Fruit fly (Drosophila melanogaster) whole organism, adult: ENCODE data around the gene CG6569.

ENCODE experiments used
- CG11617 ChIP-seq: fragments of 200-800 bp; sonication (Bioruptor generic); optimal IDR thresholded peaks from 2 replicates; lab custom pipeline; 2017; ENCODE audit warnings: mild to moderate bottlenecking, missing biosample characterization, missing genetic modification reagents, missing genetic modification characterization
- CG12768 ChIP-seq: fragments of 200-800 bp; sonication (Bioruptor generic); optimal IDR thresholded peaks from 2 replicates; lab custom pipeline; 2017; ENCODE audit warnings: missing biosample characterization, missing genetic modification characterization, mild to moderate bottlenecking, moderate library complexity, missing genetic modification reagents
- CG14711 ChIP-seq: fragments of 200-800 bp; sonication (Bioruptor generic); optimal IDR thresholded peaks from 2 replicates; lab custom pipeline; 2018; ENCODE audit warnings: missing biosample characterization, mild to moderate bottlenecking, missing genetic modification characterization, moderate library complexity
- CG33017 ChIP-seq: fragments of 200-800 bp; sonication (Bioruptor generic); optimal IDR thresholded peaks from 2 replicates; lab custom pipeline; 2018; ENCODE audit warnings: missing biosample characterization, mild to moderate bottlenecking, missing genetic modification characterization, moderate library complexity
- CG7045 ChIP-seq: fragments of 200-800 bp; sonication (Bioruptor generic); optimal IDR thresholded peaks from 2 replicates; lab custom pipeline; 2017; ENCODE audit warnings: missing biosample characterization, mild to moderate bottlenecking, missing genetic modification characterization
- CG7101 ChIP-seq: fragments of 200-800 bp; sonication (Bioruptor generic); optimal IDR thresholded peaks from 2 replicates; lab custom pipeline; 2018; ENCODE audit warnings: missing biosample characterization, mild to moderate bottlenecking, missing genetic modification characterization, moderate library complexity
- Clk ChIP-seq: fragments of 200-800 bp; sonication (Bioruptor generic); optimal IDR thresholded peaks from 2 replicates; lab custom pipeline; 2017; ENCODE audit warnings: missing biosample characterization, missing genetic modification characterization
- Mnt ChIP-seq: fragments of 200-800 bp; sonication (Bioruptor generic); optimal IDR thresholded peaks from 2 replicates; lab custom pipeline; 2016; ENCODE audit warnings: missing biosample characterization, mild to moderate bottlenecking, missing genetic modification characterization
- bab1 ChIP-seq: fragments of 200-800 bp; sonication (Bioruptor generic); optimal IDR thresholded peaks from 3 replicates; lab custom pipeline; 2019; ENCODE audit warnings: missing biosample characterization, mild to moderate bottlenecking, missing genetic modification characterization, moderate library complexity
- cic ChIP-seq: fragments of 200-800 bp; sonication (Bioruptor generic); optimal IDR thresholded peaks from 2 replicates; lab custom pipeline; 2017; ENCODE audit warnings: missing biosample characterization, mild to moderate bottlenecking, missing genetic modification characterization, moderate library complexity
- kay ChIP-seq: fragments of 200-800 bp; sonication (Bioruptor generic); peaks from one replicate; lab custom pipeline; 2016; ENCODE audit warnings: missing biosample characterization, missing genetic modification characterization, borderline replicate concordance
- pad ChIP-seq: fragments of 200-800 bp; sonication (Bioruptor generic); optimal IDR thresholded peaks from 3 replicates; lab custom pipeline; 2017; ENCODE audit warnings: missing biosample characterization, missing genetic modification characterization, mild to moderate bottlenecking, moderate library complexity, missing genetic modification reagents
- toe ChIP-seq: fragments of 200-800 bp; sonication (Bioruptor generic); optimal IDR thresholded peaks from 2 replicates; lab custom pipeline; 2016; ENCODE audit warnings: missing biosample characterization, missing genetic modification characterization

Gene CG6569

DNA sequence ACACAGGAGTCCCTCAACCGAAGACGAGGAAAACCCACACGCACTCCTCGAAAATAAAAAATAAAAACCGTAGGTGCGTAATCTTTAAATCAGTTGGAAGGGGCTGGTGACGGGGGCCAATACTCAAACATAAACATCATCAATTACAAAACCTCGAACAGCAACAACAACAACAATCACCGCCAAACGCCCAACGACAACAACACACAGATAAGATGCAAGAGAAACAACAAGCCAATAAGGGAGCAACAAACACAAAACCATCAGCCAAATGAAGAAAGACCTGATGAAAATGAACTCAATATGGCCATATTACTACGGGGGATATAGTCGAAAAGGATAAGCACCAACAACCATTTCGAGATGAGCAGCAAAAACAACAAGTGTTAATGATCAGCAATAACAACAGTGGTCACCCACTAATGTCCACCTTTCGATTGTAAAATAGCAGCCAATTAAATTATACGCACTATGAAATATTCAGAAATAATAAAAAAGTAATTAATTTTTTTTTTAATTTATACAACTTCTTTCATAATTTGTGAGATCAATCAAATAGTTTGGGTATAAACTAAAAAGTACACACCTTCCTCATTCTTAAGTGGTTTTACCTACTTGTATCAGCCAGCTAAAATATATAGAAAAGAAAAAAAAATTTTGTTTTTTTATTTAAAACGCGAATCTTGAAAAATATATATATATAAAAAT is 43.9 kb downstream of the CG6569 start:
- TF ChIP-seq CG14711 (tag; lab: Kevin White, UChicago) (peak; percentile 30), Mnt (GFP tag; lab: Kevin White, UChicago) (no peak)

DNA sequence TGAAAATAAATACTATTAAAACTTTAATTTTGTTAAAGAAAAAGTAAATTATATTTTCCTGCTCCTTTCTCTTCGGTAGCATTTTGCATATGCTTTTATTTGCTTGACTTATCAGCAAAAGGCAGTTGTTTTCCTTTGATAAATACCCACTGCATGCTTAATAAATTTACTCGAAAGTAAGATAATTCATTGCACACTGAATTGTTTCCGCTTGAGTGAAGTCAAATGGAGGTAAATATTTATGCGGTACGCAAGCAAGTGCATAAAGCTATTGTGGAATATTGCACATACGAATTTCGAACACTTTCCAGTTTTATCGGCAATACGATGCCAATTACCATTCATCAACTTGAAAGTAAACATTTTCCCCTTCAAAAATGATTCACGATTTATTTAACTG is 44.6 kb downstream of the CG6569 start:
- TF ChIP-seq toe (GFP tag; lab: Kevin White, UChicago) = no peak
- TF ChIP-seq CG14711 (tag; lab: Kevin White, UChicago) = no peak
- TF ChIP-seq CG7045 = peak; percentile 67
- peak; percentile 22 for TF ChIP-seq CG12768 (GFP tag; lab: Kevin White, UChicago)
- TF ChIP-seq Mnt (GFP tag; lab: Kevin White, UChicago) = no peak
- TF ChIP-seq Clk (GFP tag; lab: Kevin White, UChicago) = no peak
- TF ChIP-seq CG33017 (tag; lab: Kevin White, UChicago) = peak; percentile 6
- TF ChIP-seq kay (GFP tag; lab: Kevin White, UChicago) = peak; percentile 85
- peak; percentile 41 for TF ChIP-seq cic (GFP tag; lab: Kevin White, UChicago)

DNA sequence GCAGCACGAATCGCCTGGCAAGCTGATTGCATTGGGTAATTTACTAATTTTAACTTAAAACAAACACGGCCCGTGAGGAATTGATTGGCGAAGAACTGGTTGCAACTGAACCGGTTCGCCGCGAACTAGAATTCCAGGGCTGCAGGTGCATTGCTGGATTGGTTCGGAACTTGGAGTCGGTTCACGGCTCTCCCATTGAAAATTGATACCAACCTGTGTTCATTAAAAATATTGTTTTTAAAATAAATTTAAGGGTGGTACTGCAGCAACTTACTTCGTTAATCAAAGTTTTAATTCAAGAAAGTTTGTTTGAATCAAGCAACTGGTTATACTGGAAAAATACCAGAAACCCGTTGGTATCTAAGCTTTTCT is 45.2 kb downstream of the CG6569 start, which contains the start of gene CASK:
TSS of gene CASK (minus strand) at position 113 of the 372 bp plus-strand sequence.
- no peak for TF ChIP-seq CG33017 (tag; lab: Kevin White, UChicago)
- TF ChIP-seq bab1 (GFP tag; lab: Kevin White, UChicago) = peak; percentile 4
- TF ChIP-seq CG7101 (tag; lab: Kevin White, UChicago) = no peak
- no peak for TF ChIP-seq CG11617 (GFP tag; lab: Kevin White, UChicago)

DNA sequence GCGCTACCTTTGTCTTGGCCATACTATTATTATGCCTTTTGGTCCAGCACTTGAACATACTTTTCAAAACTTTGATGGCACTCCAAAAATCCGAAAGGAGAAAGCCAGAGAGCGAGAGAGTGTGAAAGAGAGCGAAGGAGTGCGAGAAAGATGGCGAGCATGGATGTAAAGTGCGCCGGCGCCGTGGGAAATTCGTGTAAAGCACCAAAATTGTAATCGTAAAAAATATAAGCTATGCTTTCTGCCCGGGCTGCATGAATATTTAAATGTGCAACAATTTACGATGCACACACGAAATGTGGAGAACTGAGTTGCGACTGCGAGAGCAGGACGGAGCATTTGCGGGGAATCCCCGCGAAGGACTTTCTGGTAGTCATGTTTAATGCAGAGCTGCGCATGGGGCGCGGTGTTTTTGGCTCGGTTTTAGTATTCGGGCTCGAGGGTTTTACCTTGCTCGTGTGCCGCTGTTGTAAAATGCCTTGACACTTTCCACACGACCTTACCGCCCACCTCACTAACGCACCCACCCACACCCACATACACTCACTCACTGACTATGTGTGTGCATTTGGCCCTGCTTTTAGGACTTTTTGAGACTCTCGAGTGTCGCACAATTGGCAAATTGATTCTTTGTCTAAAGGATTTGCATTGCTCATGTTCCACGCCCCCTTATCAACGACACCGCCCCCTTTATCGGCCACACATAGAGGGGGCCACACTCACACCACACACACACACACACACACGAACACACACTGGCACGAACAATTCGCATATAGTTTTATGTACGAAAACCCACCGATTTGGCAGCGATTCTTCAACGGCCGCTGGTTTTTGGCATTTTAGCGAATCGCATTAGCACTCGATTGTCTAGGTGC is 45.8 kb downstream of the CG6569 start:
- no peak for TF ChIP-seq pad (GFP tag; lab: Kevin White, UChicago)
- peak; percentile 42 for TF ChIP-seq bab1 (GFP tag; lab: Kevin White, UChicago)
